Worm (Caenorhabditis elegans) whole organism, L4 larva: ENCODE data around the gene F08F8.11.
A peak's percentile ranks its signal among the peaks of the same experiment; 100 is the strongest.

Experiments
- F44E2.7 ChIP-seq: fragments of 200-800 bp; sonication (Bioruptor generic); IDR thresholded peaks from 2 replicates; pipeline ENCODE4 v2.1.2; 2022; ENCODE audit warnings: missing genetic modification characterization, missing compliant biosample characterization
- T26A8.4 ChIP-seq: fragments of 200-800 bp; sonication (Bioruptor generic); IDR thresholded peaks from 2 replicates; pipeline ENCODE4 v1.3.6; 2022; ENCODE audit warnings: missing genetic modification characterization, missing compliant biosample characterization
- Y105C5A.15 ChIP-seq: fragments of 200-800 bp; sonication (Bioruptor generic); IDR thresholded peaks from 2 replicates; pipeline ENCODE4 v1.3.6; 2022; ENCODE audit warnings: missing genetic modification characterization, missing compliant biosample characterization
- Y48G9A.11 ChIP-seq: fragments of 200-800 bp; sonication (Bioruptor generic); IDR thresholded peaks from 2 replicates; pipeline ENCODE4 v1.3.6; 2022; ENCODE audit warnings: missing genetic modification reagents, missing genetic modification characterization, missing compliant biosample characterization
- aha-1 ChIP-seq: fragments of 150-350 bp; peaks from one replicate; lab custom pipeline; 2014; ENCODE audit warnings: missing biosample characterization, missing genetic modification characterization
- aly-2 ChIP-seq: sonication (generic microtip); optimal IDR thresholded peaks from 2 replicates; lab custom pipeline; 2018; ENCODE audit warnings: missing biosample characterization, missing genetic modification characterization
- ama-1 ChIP-seq: fragments of 150-350 bp; optimal IDR thresholded peaks from 2 replicates; lab custom pipeline; 2014; ENCODE audit warnings: inconsistent platforms, mixed read lengths
- arid-1 ChIP-seq: fragments of 200-800 bp; sonication (Bioruptor generic); conservative IDR thresholded peaks from 2 replicates; pipeline ENCODE4 v1.3.6; 2022; ENCODE audit warnings: missing genetic modification reagents, missing genetic modification characterization, missing compliant biosample characterization
- ceh-62 ChIP-seq: sonication (generic microtip); optimal IDR thresholded peaks from 2 replicates; lab custom pipeline; 2017; ENCODE audit warnings: missing biosample characterization, missing genetic modification characterization
- ctbp-1 ChIP-seq: fragments of 200-800 bp; sonication (Bioruptor generic); IDR thresholded peaks from 2 replicates; pipeline ENCODE4 v1.3.6; 2022; ENCODE audit warnings: missing genetic modification reagents, missing genetic modification characterization, missing compliant biosample characterization
- daf-16 ChIP-seq, 3 experiments: sonication (generic microtip); optimal IDR thresholded peaks; 2 replicates each; lab custom pipeline; 2016 to 2017; ENCODE audit warnings: missing genetic modification characterization in 3 of 3, missing genetic modification reagents in 3 of 3, mild to moderate bottlenecking in 2 of 3, missing compliant biosample characterization in 2 of 3, missing biosample characterization in 1 of 3, moderate library complexity in 1 of 3
- dmd-6 ChIP-seq: fragments of 200-800 bp; sonication (Bioruptor generic); IDR thresholded peaks from 2 replicates; pipeline ENCODE4 v1.3.6; 2022; ENCODE audit warnings: missing genetic modification reagents, missing genetic modification characterization, missing compliant biosample characterization
- duxl-1 ChIP-seq: sonication (generic microtip); optimal IDR thresholded peaks from 2 replicates; lab custom pipeline; 2016; ENCODE audit warnings: mild to moderate bottlenecking, missing genetic modification characterization, moderate library complexity, missing compliant biosample characterization; ENCODE audit not compliant: poor library complexity
- dve-1 ChIP-seq: sonication (generic microtip); optimal IDR thresholded peaks from 2 replicates; lab custom pipeline; 2017; ENCODE audit warnings: antibody characterized with exemption, mild to moderate bottlenecking, missing genetic modification characterization, missing compliant biosample characterization; ENCODE audit not compliant: insufficient read depth
- egl-27 ChIP-seq: sonication (generic microtip); optimal IDR thresholded peaks from 3 replicates; lab custom pipeline; 2017; ENCODE audit warnings: missing biosample characterization, missing genetic modification reagents, missing genetic modification characterization
- gei-8 ChIP-seq: fragments of 200-800 bp; sonication (Bioruptor generic); optimal IDR thresholded peaks from 2 replicates; lab custom pipeline; 2018; ENCODE audit warnings: mild to moderate bottlenecking, missing genetic modification characterization, missing compliant biosample characterization
- hif-1 ChIP-seq, 2 experiments: sonication (generic microtip); optimal IDR thresholded peaks; 2 replicates each; lab custom pipeline; 2016 to 2017; ENCODE audit warnings: missing compliant biosample characterization in 2 of 2, missing genetic modification characterization in 2 of 2, missing genetic modification reagents in 2 of 2, missing genotype in 2 of 2, mild to moderate bottlenecking in 1 of 2
- hlh-11 ChIP-seq: fragments of 200-800 bp; sonication (Bioruptor generic); optimal IDR thresholded peaks from 2 replicates; lab custom pipeline; 2018; ENCODE audit warnings: mild to moderate bottlenecking, missing genetic modification characterization, missing compliant biosample characterization
- hlh-30 ChIP-seq: sonication (generic microtip); optimal IDR thresholded peaks from 2 replicates; lab custom pipeline; 2017; ENCODE audit warnings: antibody characterized with exemption, mild to moderate bottlenecking, missing genetic modification characterization, missing compliant biosample characterization; ENCODE audit not compliant: insufficient read depth
- lin-13 ChIP-seq: fragments of 150-350 bp; optimal IDR thresholded peaks from 2 replicates; lab custom pipeline; 2014; ENCODE audit warnings: missing biosample characterization, missing genetic modification reagents, missing genetic modification characterization
- lin-15B ChIP-seq: fragments of 150-350 bp; sonication (generic microtip); optimal IDR thresholded peaks from 3 replicates; lab custom pipeline; 2014; ENCODE audit warnings: missing biosample characterization, missing genetic modification characterization
- lin-29 ChIP-seq: fragments of 200-800 bp; sonication (Bioruptor generic); IDR thresholded peaks from 2 replicates; pipeline ENCODE4 v1.3.6; 2022; ENCODE audit warnings: missing genetic modification reagents, missing genetic modification characterization, missing compliant biosample characterization
- lsy-2 ChIP-seq, 2 experiments: fragments of 150-350 bp in 1 of 2; sonication (generic microtip) in 1 of 2; optimal IDR thresholded peaks; 2 replicates each; lab custom pipeline; 2014 to 2017; ENCODE audit warnings: missing biosample characterization in 2 of 2, missing genetic modification characterization in 2 of 2
- madf-5 ChIP-seq, 2 experiments: fragments of 200-800 bp; sonication (Bioruptor generic); IDR thresholded peaks; 2 replicates each; pipeline ENCODE4 v1.3.6; 2022; ENCODE audit warnings: missing compliant biosample characterization in 2 of 2, missing genetic modification characterization in 2 of 2
- mdt-29 ChIP-seq: fragments of 200-800 bp; sonication (Bioruptor generic); IDR thresholded peaks from 2 replicates; pipeline ENCODE4 v1.3.6; 2022; ENCODE audit warnings: missing genetic modification reagents, missing genetic modification characterization, missing compliant biosample characterization
- mep-1 ChIP-seq: fragments of 150-350 bp; sonication (generic microtip); optimal IDR thresholded peaks from 3 replicates; lab custom pipeline; 2014; ENCODE audit warnings: missing biosample characterization, missing genetic modification characterization
- mxl-3 ChIP-seq: fragments of 200-800 bp; sonication (Bioruptor generic); optimal IDR thresholded peaks from 2 replicates; lab custom pipeline; 2018; ENCODE audit warnings: mild to moderate bottlenecking, missing genetic modification characterization, missing compliant biosample characterization
- nhr-10 ChIP-seq: fragments of 150-350 bp; optimal IDR thresholded peaks from 2 replicates; lab custom pipeline; 2014; ENCODE audit warnings: missing biosample characterization, missing genetic modification characterization
- nhr-11 ChIP-seq: fragments of 150-350 bp; optimal IDR thresholded peaks from 2 replicates; lab custom pipeline; 2014; ENCODE audit warnings: missing biosample characterization, missing genetic modification characterization
- nhr-25 ChIP-seq: sonication (generic microtip); optimal IDR thresholded peaks from 2 replicates; lab custom pipeline; 2017; ENCODE audit warnings: missing genetic modification characterization, mild to moderate bottlenecking, missing compliant biosample characterization, antibody characterized with exemption, moderate library complexity, borderline replicate concordance; ENCODE audit not compliant: insufficient read depth
- nhr-48 ChIP-seq: sonication (generic microtip); optimal IDR thresholded peaks from 2 replicates; lab custom pipeline; 2016; ENCODE audit warnings: mild to moderate bottlenecking, missing genetic modification characterization, missing compliant biosample characterization
- pha-4 ChIP-seq, 2 experiments: fragments of 150-350 bp in 1 of 2; fragments of 200-800 bp in 1 of 2; sonication (Bioruptor generic) in 1 of 2; IDR thresholded peaks in 1 of 2; optimal IDR thresholded peaks in 1 of 2; 2 replicates each; pipeline versions ENCODE4 v1.3.6 to Lab custom; 2014 to 2022; ENCODE audit warnings: missing genetic modification characterization in 2 of 2, missing genetic modification reagents in 2 of 2, missing biosample characterization in 1 of 2, missing compliant biosample characterization in 1 of 2
- pqm-1 ChIP-seq: sonication (generic microtip); optimal IDR thresholded peaks from 2 replicates; lab custom pipeline; 2017; ENCODE audit warnings: missing biosample characterization, missing genetic modification characterization
- saeg-2 ChIP-seq: fragments of 200-800 bp; sonication (Bioruptor generic); IDR thresholded peaks from 2 replicates; pipeline ENCODE4 v1.3.6; 2022; ENCODE audit warnings: missing genetic modification reagents, missing genetic modification characterization, missing compliant biosample characterization
- skn-1 ChIP-seq: fragments of 150-350 bp; optimal IDR thresholded peaks from 2 replicates; lab custom pipeline; 2014; ENCODE audit warnings: missing biosample characterization, missing genetic modification characterization
- spr-3 ChIP-seq: fragments of 200-800 bp; sonication (Bioruptor generic); optimal IDR thresholded peaks from 2 replicates; lab custom pipeline; 2018; ENCODE audit warnings: mild to moderate bottlenecking, missing genetic modification characterization, missing compliant biosample characterization
- tag-97 ChIP-seq: fragments of 200-800 bp; sonication (Bioruptor generic); IDR thresholded peaks from 2 replicates; pipeline ENCODE4 v1.3.6; 2022; ENCODE audit warnings: missing genetic modification characterization, missing compliant biosample characterization
- tra-1 ChIP-seq: fragments of 200-800 bp; sonication (Bioruptor generic); IDR thresholded peaks from 2 replicates; pipeline ENCODE4 v1.3.6; 2022; ENCODE audit warnings: missing genetic modification reagents, missing genetic modification characterization, missing compliant biosample characterization
- unc-62 ChIP-seq, 3 experiments: fragments of 150-350 bp in 1 of 3; sonication (generic microtip); optimal IDR thresholded peaks in 2 of 3; peaks in 1 of 3; 1 replicate in 1 of 3; 2 replicates in 2 of 3; lab custom pipeline; 2014 to 2017; ENCODE audit warnings: missing biosample characterization in 3 of 3, missing genetic modification characterization in 3 of 3, missing genetic modification reagents in 3 of 3, missing genotype in 1 of 3
- zfp-2 ChIP-seq: sonication (generic microtip); optimal IDR thresholded peaks from 2 replicates; lab custom pipeline; 2016; ENCODE audit warnings: mild to moderate bottlenecking, missing genetic modification characterization, missing compliant biosample characterization
- zfp-3 ChIP-seq: fragments of 200-800 bp; sonication (Bioruptor generic); conservative IDR thresholded peaks from 2 replicates; pipeline ENCODE4 v1.3.6; 2022; ENCODE audit warnings: missing genetic modification reagents, missing genetic modification characterization, missing compliant biosample characterization
- ztf-11 ChIP-seq: fragments of 150-350 bp; optimal IDR thresholded peaks from 2 replicates; lab custom pipeline; 2014; ENCODE audit warnings: missing biosample characterization, missing genetic modification characterization
- ztf-7 ChIP-seq: fragments of 150-350 bp; optimal IDR thresholded peaks from 2 replicates; lab custom pipeline; 2014; ENCODE audit warnings: missing biosample characterization, missing genetic modification characterization

Gene F08F8.11

ce11 chrIII:7365602-7366001 lies at the start of gene F08F8.11:
Gene F08F8.11 (plus strand): TSS chrIII:7365902.
- TF ChIP-seq aha-1 (tag; lab: Kevin White, UChicago) (peak; percentile 84), dve-1 (tag; lab: Kevin White, UChicago) (no peak)

ce11 chrIII:7317354-7317753 lies 48.3 kb upstream of the F08F8.11 start:
- no peak for TF ChIP-seq ama-1
- TF ChIP-seq nhr-25 (tag; lab: Kevin White, UChicago), result no peak
- TF ChIP-seq pqm-1 (tag; lab: Kevin White, UChicago), result peak; percentile 69
- TF ChIP-seq mdt-29 (GFP tag; lab: Robert Waterston, UW), result no peak
- no peak for TF ChIP-seq ceh-62
- TF ChIP-seq Y48G9A.11, result no peak
- TF ChIP-seq nhr-10 (tag; lab: Kevin White, UChicago), result no peak
- TF ChIP-seq dmd-6 (GFP tag; lab: Robert Waterston, UW), result no peak
- no peak for TF ChIP-seq pha-4 (GFP tag; IDR thresholded peaks at IDR 0.05; lab: Robert Waterston, UW)
- TF ChIP-seq pha-4 (tag; optimal IDR thresholded peaks at IDR 0.05; lab: Kevin White, UChicago), result peak; percentile 77
- no peak for TF ChIP-seq F44E2.7
- TF ChIP-seq daf-16 (GFP tag; optimal IDR thresholded peaks at IDR 0.05; lab: Kevin White, UChicago), result no peak
- peak; percentile 45 for TF ChIP-seq daf-16 (tag; optimal IDR thresholded peaks at IDR 0.05; lab: Kevin White, UChicago)
- TF ChIP-seq hif-1 (tag; optimal IDR thresholded peaks at IDR 0.05; lab: Kevin White, UChicago), result no peak
- no peak for TF ChIP-seq spr-3 (GFP tag; lab: Kevin White, UChicago)
- TF ChIP-seq nhr-48 (tag; lab: Kevin White, UChicago), result no peak
- TF ChIP-seq T26A8.4, result no peak
- TF ChIP-seq mxl-3, result no peak
- peak; percentile 23 for TF ChIP-seq hlh-30
- no peak for TF ChIP-seq ztf-7 (tag; lab: Kevin White, UChicago)
- no peak for TF ChIP-seq aly-2 (tag; lab: Kevin White, UChicago)
- no peak for TF ChIP-seq egl-27
- peak; percentile 42 for TF ChIP-seq dve-1 (tag; lab: Kevin White, UChicago)
- no peak for TF ChIP-seq madf-5 (GFP tag; IDR thresholded peaks at IDR 0.05; lab: Robert Waterston, UW)
- TF ChIP-seq lsy-2 (tag; optimal IDR thresholded peaks at IDR 0.05; lab: Kevin White, UChicago), result peak in 1 of 2 experiments; percentile 15
- no peak for TF ChIP-seq ztf-11 (tag; lab: Kevin White, UChicago)
- TF ChIP-seq skn-1 (tag; lab: Kevin White, UChicago), result no peak
- peak; percentile 20 for TF ChIP-seq hlh-11 (tag; lab: Kevin White, UChicago)
- no peak for TF ChIP-seq mep-1 (tag; lab: Kevin White, UChicago)
- TF ChIP-seq lin-13 (GFP tag; lab: Kevin White, UChicago), result no peak
- TF ChIP-seq tra-1 (GFP tag; lab: Robert Waterston, UW), result no peak
- no peak for TF ChIP-seq nhr-11 (tag; lab: Kevin White, UChicago)
- no peak for TF ChIP-seq ctbp-1 (GFP tag; lab: Robert Waterston, UW)
- TF ChIP-seq arid-1 (GFP tag; lab: Robert Waterston, UW), result no peak
- TF ChIP-seq saeg-2, result no peak
- no peak for TF ChIP-seq gei-8 (GFP tag; lab: Kevin White, UChicago)
- no peak for TF ChIP-seq tag-97 (GFP tag; lab: Robert Waterston, UW)
- peak in 1 of 2 experiments; percentile 53 for TF ChIP-seq unc-62 (GFP tag; optimal IDR thresholded peaks at IDR 0.05 in 1 of 2; lab: Kevin White, UChicago)
- TF ChIP-seq unc-62 (tag; optimal IDR thresholded peaks at IDR 0.05; lab: Kevin White, UChicago), result no peak
- no peak for TF ChIP-seq lin-29 (GFP tag; lab: Robert Waterston, UW)
- no peak for TF ChIP-seq zfp-2 (tag; lab: Kevin White, UChicago)
- TF ChIP-seq lin-15B, result no peak
- no peak for TF ChIP-seq Y105C5A.15 (GFP tag; lab: Robert Waterston, UW)
- no peak for TF ChIP-seq duxl-1 (tag; lab: Kevin White, UChicago)
- TF ChIP-seq zfp-3 (GFP tag; lab: Robert Waterston, UW), result no peak
